Fruit fly (Drosophila melanogaster) whole organism, embryonic: ENCODE data around the gene Cpsf100.

Source experiments
- Abd-B ChIP-seq: fragments of 200-800 bp; sonication (Bioruptor generic); optimal IDR thresholded peaks from 2 replicates; lab custom pipeline; 2018; ENCODE audit warnings: missing biosample characterization, mild to moderate bottlenecking, missing genetic modification characterization, moderate library complexity
- Atf3 ChIP-seq: fragments of 200-800 bp; sonication (Bioruptor generic); optimal IDR thresholded peaks from 3 replicates; lab custom pipeline; 2016; ENCODE audit warnings: missing biosample characterization, missing genetic modification characterization
- Awh ChIP-seq: fragments of 200-800 bp; sonication (Bioruptor generic); IDR thresholded peaks from 2 replicates; pipeline ENCODE4, ENCODE4 v1.3.6; 2022; ENCODE audit warnings: missing biosample characterization, missing genetic modification characterization
- CG11695 ChIP-seq: fragments of 200-800 bp; sonication (Bioruptor generic); IDR thresholded peaks from 3 replicates; pipeline ENCODE4 v1.3.6; 2022; ENCODE audit warnings: missing biosample characterization, missing genetic modification characterization
- CG12104 ChIP-seq: fragments of 200-800 bp; sonication (Bioruptor generic); optimal IDR thresholded peaks from 3 replicates; lab custom pipeline; 2016; ENCODE audit warnings: missing biosample characterization, missing genetic modification characterization
- CG12236 ChIP-seq: fragments of 200-800 bp; sonication (Bioruptor generic); optimal IDR thresholded peaks from 2 replicates; lab custom pipeline; 2016; ENCODE audit warnings: missing biosample characterization, missing genetic modification characterization
- CG13424 ChIP-seq: fragments of 200-800 bp; sonication (Bioruptor generic); optimal IDR thresholded peaks from 2 replicates; lab custom pipeline; 2019; ENCODE audit warnings: missing biosample characterization, mild to moderate bottlenecking, missing genetic modification characterization, moderate library complexity
- CG13775 ChIP-seq: fragments of 200-800 bp; sonication (Bioruptor generic); optimal IDR thresholded peaks from 3 replicates; lab custom pipeline; 2017; ENCODE audit warnings: missing biosample characterization, mild to moderate bottlenecking, missing genetic modification characterization
- CG14014 ChIP-seq: fragments of 200-800 bp; sonication (Bioruptor generic); IDR thresholded peaks from 2 replicates; pipeline ENCODE4 v1.3.6; 2022; ENCODE audit warnings: missing biosample characterization, missing genetic modification characterization
- CG14050 ChIP-seq: fragments of 200-800 bp; sonication (Bioruptor generic); IDR thresholded peaks from 3 replicates; pipeline ENCODE4 v1.3.6; 2022; ENCODE audit warnings: missing biosample characterization, missing genetic modification characterization
- CG14710 ChIP-seq: fragments of 200-800 bp; sonication (Bioruptor generic); optimal IDR thresholded peaks from 3 replicates; lab custom pipeline; 2019; ENCODE audit warnings: missing biosample characterization, mild to moderate bottlenecking, missing genetic modification characterization, moderate library complexity
- CG15269 ChIP-seq: fragments of 200-800 bp; sonication (Bioruptor generic); optimal IDR thresholded peaks from 2 replicates; lab custom pipeline; 2018; ENCODE audit warnings: missing biosample characterization, mild to moderate bottlenecking, missing genetic modification characterization, moderate library complexity
- CG1529 ChIP-seq: fragments of 200-800 bp; sonication (Bioruptor generic); optimal IDR thresholded peaks from 3 replicates; lab custom pipeline; 2018; ENCODE audit warnings: missing biosample characterization, missing genetic modification characterization
- CG1602 ChIP-seq: fragments of 200-800 bp; sonication (Bioruptor generic); optimal IDR thresholded peaks from 3 replicates; lab custom pipeline; 2016; ENCODE audit warnings: missing biosample characterization, missing genetic modification characterization
- CG17359 ChIP-seq: fragments of 200-800 bp; sonication (Bioruptor generic); optimal IDR thresholded peaks from 3 replicates; lab custom pipeline; 2018; ENCODE audit warnings: missing biosample characterization, mild to moderate bottlenecking, missing genetic modification characterization, moderate library complexity
- CG18599 ChIP-seq: fragments of 200-800 bp; sonication (Bioruptor generic); optimal IDR thresholded peaks from 3 replicates; lab custom pipeline; 2017; ENCODE audit warnings: missing biosample characterization, missing genetic modification characterization, mild to moderate bottlenecking, moderate library complexity, missing genetic modification reagents
- CG2202 ChIP-seq: fragments of 200-800 bp; sonication (Bioruptor generic); optimal IDR thresholded peaks from 2 replicates; lab custom pipeline; 2018; ENCODE audit warnings: missing biosample characterization, mild to moderate bottlenecking, missing genetic modification characterization
- CG31441 ChIP-seq: fragments of 200-800 bp; sonication (Bioruptor generic); IDR thresholded peaks from 2 replicates; pipeline ENCODE4 v1.3.6; 2022; ENCODE audit warnings: missing biosample characterization, missing genetic modification characterization
- CG32532 ChIP-seq: fragments of 200-800 bp; sonication (Bioruptor generic); IDR thresholded peaks from 2 replicates; pipeline ENCODE4 v1.3.6; 2022; ENCODE audit warnings: missing biosample characterization, missing genetic modification characterization
- CG4424 ChIP-seq: fragments of 200-800 bp; sonication (Bioruptor generic); optimal IDR thresholded peaks from 3 replicates; lab custom pipeline; 2016; ENCODE audit warnings: missing biosample characterization, missing genetic modification characterization
- CG6272 ChIP-seq: fragments of 200-800 bp; sonication (Bioruptor generic); IDR thresholded peaks from 2 replicates; pipeline ENCODE4 v1.3.6; 2022; ENCODE audit warnings: missing biosample characterization, missing genetic modification characterization
- CG7963 ChIP-seq: fragments of 200-800 bp; sonication (Bioruptor generic); IDR thresholded peaks from 3 replicates; pipeline ENCODE4 v1.3.6; 2022; ENCODE audit warnings: missing biosample characterization, missing genetic modification characterization; ENCODE audit not compliant: partially characterized antibody
- CG9876 ChIP-seq: fragments of 200-800 bp; sonication (Bioruptor generic); optimal IDR thresholded peaks from 2 replicates; lab custom pipeline; 2016; ENCODE audit warnings: missing biosample characterization, missing genetic modification characterization
- D19A ChIP-seq: fragments of 200-800 bp; optimal IDR thresholded peaks from 3 replicates; lab custom pipeline; 2019; ENCODE audit warnings: missing biosample characterization, mild to moderate bottlenecking, missing genetic modification characterization, moderate library complexity
- MBD-R2 ChIP-seq: fragments of 200-800 bp; sonication (Bioruptor generic); IDR thresholded peaks from 2 replicates; pipeline ENCODE4 v1.3.6; 2022; ENCODE audit warnings: missing biosample characterization, missing genetic modification characterization
- NfI ChIP-seq: fragments of 200-800 bp; sonication (Bioruptor generic); optimal IDR thresholded peaks from 3 replicates; lab custom pipeline; 2018; ENCODE audit warnings: missing biosample characterization, mild to moderate bottlenecking, missing genetic modification characterization, moderate library complexity
- Optix ChIP-seq: fragments of 200-800 bp; sonication (Bioruptor generic); IDR thresholded peaks from 3 replicates; pipeline ENCODE4 v1.3.6; 2022; ENCODE audit warnings: missing biosample characterization, missing genetic modification characterization
- Pdp1 ChIP-seq, 2 experiments: fragments of 200-800 bp; sonication (Bioruptor generic); optimal IDR thresholded peaks; 3 replicates each; lab custom pipeline; 2016; ENCODE audit warnings: missing biosample characterization in 2 of 2, missing genetic modification characterization in 2 of 2, mild to moderate bottlenecking in 1 of 2, moderate library complexity in 1 of 2
- Rfx ChIP-seq: fragments of 200-800 bp; sonication (Bioruptor generic); IDR thresholded peaks from 2 replicates; pipeline ENCODE4 v1.3.6; 2022; ENCODE audit warnings: missing biosample characterization, missing genetic modification characterization
- Xbp1 ChIP-seq: fragments of 200-800 bp; sonication (Bioruptor generic); optimal IDR thresholded peaks from 3 replicates; lab custom pipeline; 2016; ENCODE audit warnings: missing biosample characterization, mild to moderate bottlenecking, missing genetic modification characterization
- bowl ChIP-seq: fragments of 200-800 bp; sonication (Bioruptor generic); IDR thresholded peaks from 2 replicates; pipeline ENCODE4 v1.3.6; 2022; ENCODE audit warnings: missing biosample characterization, missing genetic modification characterization
- btn ChIP-seq: fragments of 200-800 bp; sonication (Bioruptor generic); optimal IDR thresholded peaks from 2 replicates; lab custom pipeline; 2016; ENCODE audit warnings: missing biosample characterization, missing genetic modification characterization
- chif ChIP-seq, 2 experiments: fragments of 200-800 bp; sonication (Bioruptor generic); optimal IDR thresholded peaks; 3 replicates each; lab custom pipeline; 2016; ENCODE audit warnings: missing biosample characterization in 2 of 2, missing genetic modification characterization in 2 of 2
- dm ChIP-seq: fragments of 200-800 bp; sonication (Bioruptor generic); optimal IDR thresholded peaks from 3 replicates; lab custom pipeline; 2016; ENCODE audit warnings: missing biosample characterization, missing genetic modification characterization
- ewg ChIP-seq: fragments of 200-800 bp; sonication (Bioruptor generic); optimal IDR thresholded peaks from 3 replicates; lab custom pipeline; 2017; ENCODE audit warnings: mild to moderate bottlenecking, missing biosample characterization, missing genetic modification reagents, missing genetic modification characterization
- gfzf ChIP-seq: fragments of 200-800 bp; sonication (Bioruptor generic); optimal IDR thresholded peaks from 2 replicates; lab custom pipeline; 2016; ENCODE audit warnings: missing biosample characterization, mild to moderate bottlenecking, missing genetic modification characterization, moderate library complexity
- h ChIP-seq: fragments of >200 bp; optimal IDR thresholded peaks from 2 replicates; lab custom pipeline; 2017
- hbn ChIP-seq: fragments of 200-800 bp; sonication (Bioruptor generic); IDR thresholded peaks from 2 replicates; pipeline ENCODE4 v1.3.6; 2022; ENCODE audit warnings: missing biosample characterization, missing genetic modification characterization; ENCODE audit not compliant: partially characterized antibody
- jigr1 ChIP-seq: fragments of 200-800 bp; sonication (Bioruptor generic); IDR thresholded peaks from 3 replicates; pipeline ENCODE4 v1.3.6; 2022; ENCODE audit warnings: missing biosample characterization, missing genetic modification characterization
- lbe ChIP-seq: fragments of 200-800 bp; sonication (Bioruptor generic); optimal IDR thresholded peaks from 2 replicates; lab custom pipeline; 2016; ENCODE audit warnings: missing biosample characterization, mild to moderate bottlenecking, missing genetic modification characterization
- psq ChIP-seq: fragments of 200-800 bp; sonication (Bioruptor generic); optimal IDR thresholded peaks from 2 replicates; lab custom pipeline; 2017; ENCODE audit warnings: missing biosample characterization, missing genetic modification characterization
- sd ChIP-seq: fragments of 200-800 bp; sonication (Bioruptor generic); optimal IDR thresholded peaks from 3 replicates; lab custom pipeline; 2018; ENCODE audit warnings: missing biosample characterization, mild to moderate bottlenecking, missing genetic modification characterization, moderate library complexity
- yki ChIP-seq: fragments of >200 bp; optimal IDR thresholded peaks from 3 replicates; lab custom pipeline; 2018

Cpsf100 gene

dm6 chr3R:29075631-29076398 lies 41.4 kb downstream of the Cpsf100 start (continued):
- TF ChIP-seq Awh (GFP tag; lab: Robert Waterston, UW) (no peak), dm (GFP tag; lab: Kevin White, UChicago) (no peak), Pdp1 (GFP tag; optimal IDR thresholded peaks at IDR 0.05; lab: Kevin White, UChicago) (peak in 1 of 2 experiments; percentile 1), CG12104 (GFP tag; lab: Kevin White, UChicago) (no peak), CG2202 (tag; lab: Kevin White, UChicago) (no peak), Optix (GFP tag; lab: Robert Waterston, UW) (no peak), bowl (GFP tag; lab: Robert Waterston, UW) (no peak), MBD-R2 (no peak), h (lab: Kevin White, UChicago) (no peak), CG13775 (GFP tag; lab: Kevin White, UChicago) (peak; percentile 5), hbn (GFP tag; lab: Robert Waterston, UW) (no peak), CG14014 (GFP tag; lab: Robert Waterston, UW) (0 out of 2 replicates have a peak, but pooled peaks have one; percentile 6), CG17359 (tag; lab: Kevin White, UChicago) (no peak), lbe (GFP tag; lab: Kevin White, UChicago) (peak; percentile 9), NfI (GFP tag; lab: Kevin White, UChicago) (peak; percentile 10), CG14050 (GFP tag; lab: Robert Waterston, UW) (no peak), CG15269 (tag; lab: Kevin White, UChicago) (peak; percentile 23), CG32532 (GFP tag; lab: Robert Waterston, UW) (0 out of 2 replicates have a peak, but pooled peaks have one; percentile 7), chif (GFP tag; optimal IDR thresholded peaks at IDR 0.05; lab: Kevin White, UChicago) (peak in 1 of 2 experiments; percentile 6), Xbp1 (peak; percentile 25), jigr1 (GFP tag; lab: Robert Waterston, UW) (no peak), CG14710 (tag; lab: Kevin White, UChicago) (no peak), CG9876 (GFP tag; lab: Kevin White, UChicago) (no peak), CG11695 (GFP tag; lab: Robert Waterston, UW) (peak; percentile 51; the same call in 1 of the 3 replicates), Abd-B (GFP tag; lab: Kevin White, UChicago) (peak; percentile 51), CG1529 (GFP tag; lab: Kevin White, UChicago) (no peak), sd (tag; lab: Kevin White, UChicago) (peak; percentile 12), Rfx (GFP tag; lab: Robert Waterston, UW) (peak; percentile 29; the same call in 1 of the 2 replicates)

dm6 chr3R:29076609-29077008 lies 42.2 kb downstream of the Cpsf100 start:
- no peak for TF ChIP-seq yki (lab: Kevin White, UChicago)
- no peak for TF ChIP-seq psq (GFP tag; lab: Kevin White, UChicago)
- no peak for TF ChIP-seq CG12236 (GFP tag; lab: Kevin White, UChicago)
- TF ChIP-seq CG1602, result no peak
- TF ChIP-seq D19A (tag; lab: Kevin White, UChicago), result no peak
- TF ChIP-seq CG18599 (GFP tag; lab: Kevin White, UChicago), result no peak
- no peak for TF ChIP-seq btn (GFP tag; lab: Kevin White, UChicago)
- TF ChIP-seq CG7963 (GFP tag; lab: Robert Waterston, UW), result no peak
- TF ChIP-seq Atf3 (GFP tag; lab: Kevin White, UChicago), result no peak
- TF ChIP-seq CG14050 (GFP tag; lab: Robert Waterston, UW), result no peak
- no peak for TF ChIP-seq gfzf (GFP tag; lab: Kevin White, UChicago)
- TF ChIP-seq CG13424, result no peak
- TF ChIP-seq CG4424, result no peak
- no peak for TF ChIP-seq CG31441 (GFP tag; lab: Robert Waterston, UW)
- TF ChIP-seq CG6272, result no peak
- no peak for TF ChIP-seq ewg (GFP tag; lab: Kevin White, UChicago)
